Worm (Caenorhabditis elegans) whole organism, L3 larva: ENCODE results near the gene mrg-1.

Experiments
- elt-3 ChIP-seq, 3 experiments: fragments of 150-350 bp in 1 of 3; sonication (generic microtip) in 2 of 3; optimal IDR thresholded peaks; 2 replicates in 2 of 3; 4 replicates in 1 of 3; lab custom pipeline; 2014 to 2017; ENCODE audit warnings: missing biosample characterization in 3 of 3, missing genetic modification characterization in 3 of 3
- mdl-1 ChIP-seq: fragments of 150-350 bp; optimal IDR thresholded peaks from 2 replicates; lab custom pipeline; 2014; ENCODE audit warnings: missing biosample characterization, missing genetic modification characterization
- nhr-28 ChIP-seq: fragments of 150-350 bp; optimal IDR thresholded peaks from 2 replicates; lab custom pipeline; 2014; ENCODE audit warnings: missing biosample characterization, missing genetic modification characterization
- zag-1 ChIP-seq: fragments of 150-350 bp; optimal IDR thresholded peaks from 2 replicates; lab custom pipeline; 2014; ENCODE audit warnings: missing biosample characterization, missing genetic modification characterization

DNA sequence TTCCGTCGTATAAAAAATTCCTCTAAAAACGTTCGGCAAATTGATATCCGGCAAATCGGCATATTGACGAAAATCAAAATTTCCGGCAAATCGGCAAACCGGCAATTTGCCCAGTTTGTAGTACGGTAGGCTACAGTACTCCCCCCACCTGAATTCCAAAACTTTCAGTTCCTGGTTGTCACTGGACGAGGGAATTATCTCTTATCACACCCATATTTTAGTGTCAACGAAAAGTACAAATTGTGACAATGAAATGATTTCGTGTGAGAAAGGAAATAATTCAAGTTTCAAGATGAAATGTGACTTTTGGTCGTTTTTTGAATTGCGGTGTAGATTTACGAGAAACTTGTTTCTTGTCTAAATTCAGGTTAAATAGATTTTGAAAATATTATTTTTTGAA lies 41.4 kb downstream of the mrg-1 start:
- TF ChIP-seq zag-1 (tag; lab: Kevin White, UChicago) (no peak), mdl-1 (tag; lab: Kevin White, UChicago) (no peak), nhr-28 (tag; lab: Kevin White, UChicago) (no peak), elt-3 (tag; optimal IDR thresholded peaks at IDR 0.05; lab: Kevin White, UChicago) (no peak)
